Worm (Caenorhabditis elegans) whole organism, young adult: ENCODE data around the gene F36H9.2.

Experiments
- ama-1 ChIP-seq, 3 experiments: fragments of 150-350 bp in 1 of 3; sonication (generic microtip) in 2 of 3; optimal IDR thresholded peaks; 2 replicates each; lab custom pipeline; 2014 to 2018; ENCODE audit warnings: missing biosample characterization in 2 of 3, missing genetic modification characterization in 2 of 3, missing genetic modification reagents in 2 of 3
- pbrm-1 ChIP-seq: fragments of 200-800 bp; sonication (Bioruptor generic); IDR thresholded peaks from 2 replicates; pipeline ENCODE4 v1.3.6; 2022; ENCODE audit warnings: missing genetic modification reagents, missing genetic modification characterization, missing compliant biosample characterization
- sdz-38 ChIP-seq: sonication (generic microtip); optimal IDR thresholded peaks from 2 replicates; lab custom pipeline; 2016; ENCODE audit warnings: missing genotype, missing genetic modification characterization, missing compliant biosample characterization

ce11 chrV:1751449-1751848 is 36.8 kb upstream of the F36H9.2 start, which contains the start of gene srh-199:
- TF ChIP-seq sdz-38 (tag; lab: Kevin White, UChicago), result no peak
- no peak for TF ChIP-seq pbrm-1 (GFP tag; lab: Robert Waterston, UW)
- no peak for TF ChIP-seq ama-1 (optimal IDR thresholded peaks at IDR 0.05; lab: Kevin White, UChicago)
- no peak for TF ChIP-seq ama-1 (GFP tag; optimal IDR thresholded peaks at IDR 0.05; lab: Kevin White, UChicago)
